Fruit fly (Drosophila melanogaster) whole organism, embryonic: ENCODE measurements around the gene mAChR-B.
A peak's percentile ranks its signal among the peaks of the same experiment; 100 is the strongest.

ENCODE experiments used
- B-H2 ChIP-seq: fragments of 200-800 bp; sonication (Bioruptor generic); optimal IDR thresholded peaks from 2 replicates; lab custom pipeline; 2018; ENCODE audit warnings: missing biosample characterization, mild to moderate bottlenecking, missing genetic modification characterization
- Bdp1 ChIP-seq: fragments of 200-800 bp; sonication (Bioruptor generic); optimal IDR thresholded peaks from 3 replicates; lab custom pipeline; 2016; ENCODE audit warnings: missing biosample characterization, missing genetic modification characterization
- CG1024 ChIP-seq: fragments of 200-800 bp; sonication (Bioruptor generic); IDR thresholded peaks from 2 replicates; pipeline ENCODE4 v1.3.6; 2022; ENCODE audit warnings: missing biosample characterization, missing genetic modification characterization
- CG11504 ChIP-seq: fragments of 200-800 bp; sonication (Bioruptor generic); optimal IDR thresholded peaks from 3 replicates; lab custom pipeline; 2019; ENCODE audit warnings: missing biosample characterization, mild to moderate bottlenecking, missing genetic modification characterization, moderate library complexity
- CG11560 ChIP-seq: fragments of 200-800 bp; sonication (Bioruptor generic); IDR thresholded peaks from 3 replicates; pipeline ENCODE4 v1.3.6; 2022; ENCODE audit warnings: missing biosample characterization, missing genetic modification characterization
- CG12769 ChIP-seq: fragments of 200-800 bp; sonication (Bioruptor generic); optimal IDR thresholded peaks from 2 replicates; lab custom pipeline; 2019; ENCODE audit warnings: missing biosample characterization, mild to moderate bottlenecking, missing genetic modification characterization, moderate library complexity
- CG12942 ChIP-seq: fragments of 200-800 bp; sonication (Bioruptor generic); optimal IDR thresholded peaks from 3 replicates; lab custom pipeline; 2016; ENCODE audit warnings: missing biosample characterization, missing genetic modification characterization
- CG15601 ChIP-seq: fragments of 200-800 bp; sonication (Bioruptor generic); optimal IDR thresholded peaks from 3 replicates; lab custom pipeline; 2019; ENCODE audit warnings: missing biosample characterization, mild to moderate bottlenecking, missing genetic modification characterization, moderate library complexity
- CG17385 ChIP-seq: fragments of 200-800 bp; sonication (Bioruptor generic); optimal IDR thresholded peaks from 3 replicates; lab custom pipeline; 2018; ENCODE audit warnings: missing biosample characterization, mild to moderate bottlenecking, missing genetic modification characterization
- CG2678 ChIP-seq: fragments of 200-800 bp; sonication (Bioruptor generic); optimal IDR thresholded peaks from 3 replicates; lab custom pipeline; 2019; ENCODE audit warnings: missing biosample characterization, mild to moderate bottlenecking, missing genetic modification characterization, moderate library complexity
- CG4360 ChIP-seq: fragments of 200-800 bp; sonication (Bioruptor generic); IDR thresholded peaks from 2 replicates; pipeline ENCODE4 v1.3.6; 2022; ENCODE audit warnings: missing biosample characterization, missing genetic modification characterization
- CG43689 ChIP-seq: fragments of 200-800 bp; sonication (Bioruptor generic); IDR thresholded peaks from 2 replicates; pipeline ENCODE4 v1.3.6; 2022; ENCODE audit warnings: missing biosample characterization, missing genetic modification characterization
- CG7372 ChIP-seq: fragments of 200-800 bp; sonication (Bioruptor generic); IDR thresholded peaks from 2 replicates; pipeline ENCODE4 v1.3.6; 2022; ENCODE audit warnings: missing biosample characterization, missing genetic modification characterization
- CG8089 ChIP-seq: fragments of 200-800 bp; sonication (Bioruptor generic); optimal IDR thresholded peaks from 3 replicates; lab custom pipeline; 2016; ENCODE audit warnings: missing biosample characterization, missing genetic modification characterization
- CG8388 ChIP-seq: fragments of 200-800 bp; sonication (Bioruptor generic); optimal IDR thresholded peaks from 2 replicates; lab custom pipeline; 2019; ENCODE audit warnings: missing biosample characterization, mild to moderate bottlenecking, missing genetic modification characterization, moderate library complexity
- CG9876 ChIP-seq: fragments of 200-800 bp; sonication (Bioruptor generic); optimal IDR thresholded peaks from 2 replicates; lab custom pipeline; 2016; ENCODE audit warnings: missing biosample characterization, missing genetic modification characterization
- CoRest ChIP-seq: fragments of 200-800 bp; sonication (Bioruptor generic); optimal IDR thresholded peaks from 3 replicates; lab custom pipeline; 2018; ENCODE audit warnings: missing biosample characterization, mild to moderate bottlenecking, missing genetic modification characterization, moderate library complexity
- Dref ChIP-seq: fragments of 200-800 bp; sonication (Bioruptor generic); IDR thresholded peaks from 2 replicates; pipeline ENCODE4 v1.3.6; 2022; ENCODE audit warnings: missing biosample characterization, missing genetic modification characterization
- H15 ChIP-seq: fragments of 200-800 bp; sonication (Bioruptor generic); IDR thresholded peaks from 3 replicates; pipeline ENCODE4 v1.3.6; 2022; ENCODE audit warnings: missing biosample characterization, missing genetic modification characterization
- HLH3B ChIP-seq: fragments of 200-800 bp; sonication (Bioruptor generic); IDR thresholded peaks from 2 replicates; pipeline ENCODE4 v1.3.6; 2022; ENCODE audit warnings: missing biosample characterization, missing genetic modification characterization
- Hand ChIP-seq: fragments of 200-800 bp; sonication (Bioruptor generic); optimal IDR thresholded peaks from 2 replicates; lab custom pipeline; 2017; ENCODE audit warnings: mild to moderate bottlenecking, missing biosample characterization, missing genetic modification reagents, missing genetic modification characterization
- Hr39 ChIP-seq: fragments of >200 bp; optimal IDR thresholded peaks from 2 replicates; lab custom pipeline; 2017
- Hr51 ChIP-seq, 2 experiments: fragments of 200-800 bp; sonication (Bioruptor generic); optimal IDR thresholded peaks; 2 replicates in 1 of 2; 3 replicates in 1 of 2; lab custom pipeline; 2016 to 2018; ENCODE audit warnings: missing biosample characterization in 2 of 2, missing genetic modification characterization in 2 of 2, mild to moderate bottlenecking in 1 of 2, moderate library complexity in 1 of 2
- Kr ChIP-seq: fragments of 200-800 bp; sonication (Bioruptor generic); optimal IDR thresholded peaks from 2 replicates; lab custom pipeline; 2017; ENCODE audit warnings: missing biosample characterization, mild to moderate bottlenecking, missing genetic modification characterization
- NFAT ChIP-seq: fragments of 200-800 bp; sonication (Bioruptor generic); IDR thresholded peaks from 2 replicates; pipeline ENCODE4 v1.3.6; 2022; ENCODE audit warnings: missing biosample characterization, missing genetic modification characterization
- Oaz ChIP-seq: fragments of 200-800 bp; sonication (Bioruptor generic); IDR thresholded peaks from 2 replicates; pipeline ENCODE4 v1.3.6; 2022; ENCODE audit warnings: missing biosample characterization, missing genetic modification characterization
- Oli ChIP-seq: fragments of 200-800 bp; sonication (Bioruptor generic); optimal IDR thresholded peaks from 2 replicates; lab custom pipeline; 2018; ENCODE audit warnings: missing biosample characterization, mild to moderate bottlenecking, missing genetic modification characterization, moderate library complexity
- Optix ChIP-seq: fragments of 200-800 bp; sonication (Bioruptor generic); IDR thresholded peaks from 3 replicates; pipeline ENCODE4 v1.3.6; 2022; ENCODE audit warnings: missing biosample characterization, missing genetic modification characterization
- Side ChIP-seq: fragments of 200-800 bp; sonication (Bioruptor generic); optimal IDR thresholded peaks from 2 replicates; lab custom pipeline; 2016; ENCODE audit warnings: missing biosample characterization, missing genetic modification characterization
- Spps ChIP-seq: fragments of 200-800 bp; sonication (Bioruptor generic); optimal IDR thresholded peaks from 2 replicates; lab custom pipeline; 2018; ENCODE audit warnings: missing biosample characterization, mild to moderate bottlenecking, missing genetic modification characterization
- Sry-β ChIP-seq: fragments of 200-800 bp; sonication (Bioruptor generic); optimal IDR thresholded peaks from 2 replicates; lab custom pipeline; 2018; ENCODE audit warnings: missing biosample characterization, mild to moderate bottlenecking, missing genetic modification characterization, moderate library complexity
- amos ChIP-seq: fragments of 200-800 bp; sonication (Bioruptor generic); IDR thresholded peaks from 2 replicates; pipeline ENCODE4 v1.3.6; 2022; ENCODE audit warnings: missing biosample characterization, missing genetic modification characterization; ENCODE audit not compliant: partially characterized antibody
- aop ChIP-seq: fragments of 200-800 bp; sonication (Bioruptor generic); IDR thresholded peaks from 2 replicates; pipeline ENCODE4 v1.3.6; 2022; ENCODE audit warnings: missing biosample characterization, missing genetic modification characterization
- croc ChIP-seq: fragments of 200-800 bp; sonication (Bioruptor generic); conservative IDR thresholded peaks from 3 replicates; pipeline ENCODE4 v1.3.6; 2022; ENCODE audit warnings: missing biosample characterization, missing genetic modification characterization
- disco-r ChIP-seq: fragments of 200-800 bp; sonication (Bioruptor generic); optimal IDR thresholded peaks from 2 replicates; lab custom pipeline; 2016; ENCODE audit warnings: missing biosample characterization, missing genetic modification characterization
- dm ChIP-seq: fragments of 200-800 bp; sonication (Bioruptor generic); optimal IDR thresholded peaks from 3 replicates; lab custom pipeline; 2016; ENCODE audit warnings: missing biosample characterization, missing genetic modification characterization
- en ChIP-seq: fragments of 200-800 bp; sonication (Bioruptor generic); optimal IDR thresholded peaks from 2 replicates; lab custom pipeline; 2016; ENCODE audit warnings: missing biosample characterization, missing genetic modification characterization
- eve ChIP-seq, 2 experiments: fragments of >200 bp; optimal IDR thresholded peaks; 2 replicates each; lab custom pipeline; 2017; ENCODE audit warnings: missing biosample characterization in 2 of 2, missing genetic modification characterization in 2 of 2
- fru ChIP-seq: fragments of >200 bp; optimal IDR thresholded peaks from 2 replicates; lab custom pipeline; 2017
- jumu ChIP-seq: fragments of 200-800 bp; sonication (Bioruptor generic); optimal IDR thresholded peaks from 3 replicates; lab custom pipeline; 2016; ENCODE audit warnings: missing biosample characterization, missing genetic modification characterization
- lbe ChIP-seq: fragments of 200-800 bp; sonication (Bioruptor generic); optimal IDR thresholded peaks from 2 replicates; lab custom pipeline; 2016; ENCODE audit warnings: missing biosample characterization, mild to moderate bottlenecking, missing genetic modification characterization
- lov ChIP-seq, 2 experiments: fragments of 200-800 bp in 1 of 2; fragments of >200 bp in 1 of 2; sonication (Bioruptor generic) in 1 of 2; IDR thresholded peaks in 1 of 2; optimal IDR thresholded peaks in 1 of 2; 2 replicates in 1 of 2; 3 replicates in 1 of 2; pipeline versions ENCODE4 v1.3.6 to Lab custom; 2017 to 2022; ENCODE audit warnings: missing biosample characterization in 1 of 2, missing genetic modification characterization in 1 of 2
- onecut ChIP-seq: fragments of 200-800 bp; sonication (Bioruptor generic); IDR thresholded peaks from 2 replicates; pipeline ENCODE4 v1.3.6; 2022; ENCODE audit warnings: missing biosample characterization, missing genetic modification characterization
- org-1 ChIP-seq: fragments of 200-800 bp; sonication (Bioruptor generic); optimal IDR thresholded peaks from 2 replicates; lab custom pipeline; 2017; ENCODE audit warnings: missing biosample characterization, missing genetic modification characterization
- pfk ChIP-seq: fragments of 200-800 bp; sonication (Bioruptor generic); optimal IDR thresholded peaks from 2 replicates; lab custom pipeline; 2018; ENCODE audit warnings: missing biosample characterization, mild to moderate bottlenecking, missing genetic modification characterization, moderate library complexity
- pzg ChIP-seq: fragments of 200-800 bp; sonication (Bioruptor generic); optimal IDR thresholded peaks from 3 replicates; lab custom pipeline; 2018; ENCODE audit warnings: missing biosample characterization, mild to moderate bottlenecking, missing genetic modification characterization, moderate library complexity
- salm ChIP-seq: fragments of 200-800 bp; sonication (Bioruptor generic); optimal IDR thresholded peaks from 2 replicates; lab custom pipeline; 2018; ENCODE audit warnings: missing biosample characterization, mild to moderate bottlenecking, missing genetic modification characterization
- shn ChIP-seq: fragments of 200-800 bp; sonication (Bioruptor generic); optimal IDR thresholded peaks from 3 replicates; lab custom pipeline; 2016; ENCODE audit warnings: missing biosample characterization, missing genetic modification characterization
- so ChIP-seq: fragments of 200-800 bp; sonication (Bioruptor generic); IDR thresholded peaks from 3 replicates; pipeline ENCODE4 v1.3.6; 2022; ENCODE audit warnings: missing biosample characterization, missing genetic modification characterization
- sqz ChIP-seq: fragments of 200-800 bp; sonication (Bioruptor generic); optimal IDR thresholded peaks from 3 replicates; lab custom pipeline; 2018; ENCODE audit warnings: missing biosample characterization, mild to moderate bottlenecking, missing genetic modification characterization
- tll ChIP-seq, 2 experiments: fragments of 200-800 bp in 1 of 2; fragments of >200 bp in 1 of 2; sonication (Bioruptor generic) in 1 of 2; optimal IDR thresholded peaks; 2 replicates each; lab custom pipeline; 2017 to 2019; ENCODE audit warnings: missing biosample characterization in 2 of 2, missing genetic modification characterization in 2 of 2, mild to moderate bottlenecking in 1 of 2, moderate library complexity in 1 of 2

The mAChR-B gene

DNA sequence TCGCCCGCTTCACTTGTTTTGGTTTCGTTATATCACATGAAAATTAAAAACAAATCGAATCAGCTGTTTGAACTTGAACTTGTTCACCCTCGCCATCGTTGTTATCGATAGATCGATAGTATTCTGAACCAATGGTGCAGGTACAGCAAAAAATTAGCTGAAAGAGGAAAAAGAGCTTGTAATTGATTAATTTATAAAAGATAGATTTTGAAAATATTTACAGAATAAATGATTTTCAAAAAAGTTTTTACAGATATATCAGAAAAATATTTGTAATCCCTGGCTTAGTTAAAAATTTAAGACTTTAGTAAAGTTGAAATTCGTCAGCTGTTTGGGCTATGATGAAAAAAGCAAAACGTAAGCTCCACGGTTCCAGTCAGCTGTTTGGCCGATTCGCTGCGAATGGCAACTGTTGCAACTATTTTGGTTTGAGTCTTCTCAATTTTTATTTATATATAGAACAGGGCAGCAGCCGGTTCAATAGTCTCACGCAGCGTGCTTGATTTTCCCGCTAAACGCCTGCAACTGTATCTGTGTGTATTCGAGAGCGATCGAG, 26.1 kb upstream of the mAChR-B start, which contains the start of the genes CG11035 and unc-45 (continued):
- TF ChIP-seq Hr51 (GFP tag; optimal IDR thresholded peaks at IDR 0.05; lab: Kevin White, UChicago) (peak in 1 of 2 experiments; percentile 19), Side (GFP tag; lab: Kevin White, UChicago) (no peak), Bdp1 (GFP tag; lab: Kevin White, UChicago) (no peak), H15 (GFP tag; lab: Robert Waterston, UW) (no peak), salm (tag; lab: Kevin White, UChicago) (no peak), disco-r (GFP tag; lab: Kevin White, UChicago) (no peak), CG12769 (tag; lab: Kevin White, UChicago) (no peak), lov (optimal IDR thresholded peaks at IDR 0.05; lab: Kevin White, UChicago) (no peak), lov (GFP tag; IDR thresholded peaks at IDR 0.05; lab: Robert Waterston, UW) (no peak), CG8388 (GFP tag; lab: Kevin White, UChicago) (no peak), Kr (GFP tag; lab: Kevin White, UChicago) (no peak), CG7372 (no peak), CG1024 (GFP tag; lab: Robert Waterston, UW) (no peak), CG2678 (tag; lab: Kevin White, UChicago) (no peak), Oaz (GFP tag; lab: Robert Waterston, UW) (no peak), shn (no peak), aop (GFP tag; lab: Robert Waterston, UW) (no peak), CG12942 (GFP tag; lab: Kevin White, UChicago) (no peak), pfk (GFP tag; lab: Kevin White, UChicago) (no peak), dm (GFP tag; lab: Kevin White, UChicago) (no peak), so (GFP tag; lab: Robert Waterston, UW) (no peak), tll (GFP tag; optimal IDR thresholded peaks at IDR 0.05; lab: Kevin White, UChicago) (no peak), Hr39 (no peak), CoRest (tag; lab: Kevin White, UChicago) (peak; percentile 62), Hand (no peak), CG43689 (GFP tag; lab: Robert Waterston, UW) (no peak), sqz (GFP tag; lab: Kevin White, UChicago) (no peak), en (GFP tag; lab: Kevin White, UChicago) (no peak), HLH3B (GFP tag; lab: Robert Waterston, UW) (0 out of 2 replicates have a peak, but pooled peaks have one; percentile 23), CG9876 (no peak), CG11504 (tag; lab: Kevin White, UChicago) (peak; percentile 61), B-H2 (no peak), onecut (no peak), fru (lab: Kevin White, UChicago) (no peak), Optix (no peak), pzg (GFP tag; lab: Kevin White, UChicago) (peak; percentile 57), lbe (GFP tag; lab: Kevin White, UChicago) (peak; percentile 65), amos (GFP tag; lab: Robert Waterston, UW) (peak; percentile 77), croc (GFP tag; lab: Robert Waterston, UW) (no peak), Sry-β (GFP tag; lab: Kevin White, UChicago) (peak; percentile 89), org-1 (GFP tag; lab: Kevin White, UChicago) (no peak), Oli (tag; lab: Kevin White, UChicago) (no peak), Dref (GFP tag; lab: Robert Waterston, UW) (peak; percentile 82), eve (GFP tag; optimal IDR thresholded peaks at IDR 0.05; lab: Kevin White, UChicago) (no peak), CG8089 (GFP tag; lab: Kevin White, UChicago) (no peak), CG11560 (no peak), Spps (tag; lab: Kevin White, UChicago) (no peak), jumu (GFP tag; lab: Kevin White, UChicago) (no peak), CG4360 (no peak), CG15601 (tag; lab: Kevin White, UChicago) (peak; percentile 32), CG17385 (GFP tag; lab: Kevin White, UChicago) (peak; percentile 34), NFAT (GFP tag; lab: Robert Waterston, UW) (no peak)
